Fruit fly (Drosophila melanogaster) whole organism, embryonic: ENCODE measurements around the gene CG42307.
A peak's percentile ranks its signal among the peaks of the same experiment; 100 is the strongest.

ENCODE experiments used
- Atf3 ChIP-seq: fragments of 200-800 bp; sonication (Bioruptor generic); optimal IDR thresholded peaks from 3 replicates; lab custom pipeline; 2016; ENCODE audit warnings: missing biosample characterization, missing genetic modification characterization
- CG10321 ChIP-seq: fragments of 200-800 bp; sonication (Bioruptor generic); IDR thresholded peaks from 2 replicates; pipeline ENCODE4 v1.3.6; 2022; ENCODE audit warnings: missing biosample characterization, missing genetic modification characterization
- CG11456 ChIP-seq: fragments of 200-800 bp; sonication (Bioruptor generic); IDR thresholded peaks from 3 replicates; pipeline ENCODE4 v1.3.6; 2022; ENCODE audit warnings: missing biosample characterization, missing genetic modification characterization
- CG11560 ChIP-seq: fragments of 200-800 bp; sonication (Bioruptor generic); IDR thresholded peaks from 3 replicates; pipeline ENCODE4 v1.3.6; 2022; ENCODE audit warnings: missing biosample characterization, missing genetic modification characterization
- CG12219 ChIP-seq: fragments of 200-800 bp; sonication (Bioruptor generic); optimal IDR thresholded peaks from 3 replicates; lab custom pipeline; 2018; ENCODE audit warnings: missing biosample characterization, mild to moderate bottlenecking, missing genetic modification characterization
- CG12659 ChIP-seq: fragments of 200-800 bp; sonication (Bioruptor generic); optimal IDR thresholded peaks from 3 replicates; lab custom pipeline; 2017; ENCODE audit warnings: mild to moderate bottlenecking, missing biosample characterization, missing genetic modification reagents, missing genetic modification characterization
- CG12744 ChIP-seq: fragments of 200-800 bp; sonication (Bioruptor generic); optimal IDR thresholded peaks from 2 replicates; lab custom pipeline; 2016; ENCODE audit warnings: missing biosample characterization, missing genetic modification characterization
- CG13287 ChIP-seq: fragments of 200-800 bp; sonication (Bioruptor generic); IDR thresholded peaks from 2 replicates; pipeline ENCODE4 v1.3.6; 2022; ENCODE audit warnings: missing biosample characterization, missing genetic modification characterization; ENCODE audit not compliant: partially characterized antibody
- CG13424 ChIP-seq: fragments of 200-800 bp; sonication (Bioruptor generic); optimal IDR thresholded peaks from 2 replicates; lab custom pipeline; 2019; ENCODE audit warnings: missing biosample characterization, mild to moderate bottlenecking, missing genetic modification characterization, moderate library complexity
- CG2678 ChIP-seq: fragments of 200-800 bp; sonication (Bioruptor generic); optimal IDR thresholded peaks from 3 replicates; lab custom pipeline; 2019; ENCODE audit warnings: missing biosample characterization, mild to moderate bottlenecking, missing genetic modification characterization, moderate library complexity
- CG32532 ChIP-seq: fragments of 200-800 bp; sonication (Bioruptor generic); IDR thresholded peaks from 2 replicates; pipeline ENCODE4 v1.3.6; 2022; ENCODE audit warnings: missing biosample characterization, missing genetic modification characterization
- CG4282 ChIP-seq: fragments of 200-800 bp; sonication (Bioruptor generic); optimal IDR thresholded peaks from 2 replicates; lab custom pipeline; 2016; ENCODE audit warnings: missing biosample characterization, missing genetic modification characterization
- CG4328 ChIP-seq: fragments of 200-800 bp; sonication (Bioruptor generic); optimal IDR thresholded peaks from 3 replicates; lab custom pipeline; 2017; ENCODE audit warnings: missing biosample characterization, missing genetic modification reagents, missing genetic modification characterization
- CG6175 ChIP-seq: fragments of 200-800 bp; sonication (Bioruptor generic); IDR thresholded peaks from 3 replicates; pipeline ENCODE4 v1.3.6; 2022; ENCODE audit warnings: missing biosample characterization, missing genetic modification characterization
- CG6272 ChIP-seq: fragments of 200-800 bp; sonication (Bioruptor generic); IDR thresholded peaks from 2 replicates; pipeline ENCODE4 v1.3.6; 2022; ENCODE audit warnings: missing biosample characterization, missing genetic modification characterization
- CG6654 ChIP-seq: fragments of 200-800 bp; sonication (Bioruptor generic); optimal IDR thresholded peaks from 2 replicates; lab custom pipeline; 2017; ENCODE audit warnings: missing biosample characterization, mild to moderate bottlenecking, missing genetic modification characterization
- CG7839 ChIP-seq: fragments of 200-800 bp; sonication (Bioruptor generic); optimal IDR thresholded peaks from 3 replicates; lab custom pipeline; 2018; ENCODE audit warnings: missing biosample characterization, mild to moderate bottlenecking, missing genetic modification characterization, moderate library complexity
- CG8281 ChIP-seq: fragments of 200-800 bp; sonication (Bioruptor generic); optimal IDR thresholded peaks from 2 replicates; lab custom pipeline; 2018; ENCODE audit warnings: missing biosample characterization, mild to moderate bottlenecking, missing genetic modification characterization, moderate library complexity
- CG8944 ChIP-seq: fragments of 200-800 bp; sonication (Bioruptor generic); optimal IDR thresholded peaks from 3 replicates; lab custom pipeline; 2016; ENCODE audit warnings: missing biosample characterization, missing genetic modification characterization
- Dad ChIP-seq: fragments of 200-800 bp; sonication (Bioruptor generic); optimal IDR thresholded peaks from 3 replicates; lab custom pipeline; 2016; ENCODE audit warnings: missing biosample characterization, missing genetic modification characterization
- Dll ChIP-seq: fragments of 200-800 bp; sonication (Bioruptor generic); IDR thresholded peaks from 4 replicates; pipeline ENCODE4 v1.3.6; 2022; ENCODE audit warnings: missing biosample characterization, missing genetic modification characterization; ENCODE audit not compliant: partially characterized antibody
- Doc2 ChIP-seq: fragments of 200-800 bp; sonication (Bioruptor generic); IDR thresholded peaks from 2 replicates; pipeline ENCODE4 v1.3.6; 2022; ENCODE audit warnings: missing biosample characterization, missing genetic modification characterization
- Ets97D ChIP-seq: fragments of 200-800 bp; sonication (Bioruptor generic); optimal IDR thresholded peaks from 3 replicates; lab custom pipeline; 2016; ENCODE audit warnings: missing biosample characterization, missing genetic modification characterization
- GATAe ChIP-seq: fragments of 200-800 bp; sonication (Bioruptor generic); conservative IDR thresholded peaks from 2 replicates; pipeline ENCODE4 v1.3.6; 2022; ENCODE audit warnings: missing biosample characterization, missing genetic modification characterization
- HLHmδ ChIP-seq: fragments of 200-800 bp; sonication (Bioruptor generic); optimal IDR thresholded peaks from 2 replicates; lab custom pipeline; 2018; ENCODE audit warnings: missing biosample characterization, mild to moderate bottlenecking, missing genetic modification characterization, moderate library complexity
- Hand ChIP-seq: fragments of 200-800 bp; sonication (Bioruptor generic); optimal IDR thresholded peaks from 2 replicates; lab custom pipeline; 2017; ENCODE audit warnings: mild to moderate bottlenecking, missing biosample characterization, missing genetic modification reagents, missing genetic modification characterization
- Jarid2 ChIP-seq: fragments of 200-800 bp; sonication (Bioruptor generic); optimal IDR thresholded peaks from 3 replicates; lab custom pipeline; 2017; ENCODE audit warnings: mild to moderate bottlenecking, missing biosample characterization, missing genetic modification reagents, missing genetic modification characterization
- Lhr ChIP-seq: fragments of 200-800 bp; sonication (Bioruptor generic); optimal IDR thresholded peaks from 3 replicates; lab custom pipeline; 2017; ENCODE audit warnings: mild to moderate bottlenecking, missing biosample characterization, missing genetic modification reagents, missing genetic modification characterization
- MESR4 ChIP-seq: fragments of 200-800 bp; sonication (Bioruptor generic); optimal IDR thresholded peaks from 2 replicates; lab custom pipeline; 2018; ENCODE audit warnings: missing biosample characterization, mild to moderate bottlenecking, missing genetic modification characterization, moderate library complexity
- Mrtf ChIP-seq: fragments of 200-800 bp; sonication (Bioruptor generic); IDR thresholded peaks from 3 replicates; pipeline ENCODE4 v1.3.6; 2022; ENCODE audit warnings: missing biosample characterization, missing genetic modification characterization
- Nf-YA ChIP-seq: fragments of 200-800 bp; sonication (Bioruptor generic); IDR thresholded peaks from 2 replicates; pipeline ENCODE4 v1.3.6; 2022; ENCODE audit warnings: missing biosample characterization, missing genetic modification characterization
- Optix ChIP-seq: fragments of 200-800 bp; sonication (Bioruptor generic); IDR thresholded peaks from 3 replicates; pipeline ENCODE4 v1.3.6; 2022; ENCODE audit warnings: missing biosample characterization, missing genetic modification characterization
- Poxn ChIP-seq: fragments of 200-800 bp; sonication (Bioruptor generic); IDR thresholded peaks from 2 replicates; pipeline ENCODE4 v1.3.6; 2022; ENCODE audit warnings: missing biosample characterization, missing genetic modification characterization
- Rx ChIP-seq: fragments of 200-800 bp; sonication (Bioruptor generic); IDR thresholded peaks from 2 replicates; pipeline ENCODE4 v1.3.6; 2022; ENCODE audit warnings: missing biosample characterization, missing genetic modification characterization
- Usf ChIP-seq: fragments of 200-800 bp; sonication (Bioruptor generic); optimal IDR thresholded peaks from 2 replicates; lab custom pipeline; 2017; ENCODE audit warnings: missing genotype, missing biosample characterization, missing genetic modification characterization
- Vsx1 ChIP-seq: fragments of 200-800 bp; sonication (Bioruptor generic); optimal IDR thresholded peaks from 2 replicates; lab custom pipeline; 2017; ENCODE audit warnings: missing biosample characterization, mild to moderate bottlenecking, missing genetic modification characterization, missing genetic modification reagents
- YL-1 ChIP-seq: fragments of 200-800 bp; sonication (Bioruptor generic); optimal IDR thresholded peaks from 3 replicates; lab custom pipeline; 2017; ENCODE audit warnings: missing biosample characterization, mild to moderate bottlenecking, missing genetic modification characterization
- br ChIP-seq: fragments of >200 bp; optimal IDR thresholded peaks from 2 replicates; lab custom pipeline; 2017
- dimm ChIP-seq: fragments of 200-800 bp; sonication (Bioruptor generic); IDR thresholded peaks from 2 replicates; pipeline ENCODE4 v1.3.6; 2022; ENCODE audit warnings: missing biosample characterization, missing genetic modification characterization
- h ChIP-seq: fragments of >200 bp; optimal IDR thresholded peaks from 2 replicates; lab custom pipeline; 2017
- odd ChIP-seq: fragments of 200-800 bp; sonication (Bioruptor generic); optimal IDR thresholded peaks from 2 replicates; lab custom pipeline; 2017; ENCODE audit warnings: missing biosample characterization, mild to moderate bottlenecking, missing genetic modification characterization
- org-1 ChIP-seq: fragments of 200-800 bp; sonication (Bioruptor generic); optimal IDR thresholded peaks from 2 replicates; lab custom pipeline; 2017; ENCODE audit warnings: missing biosample characterization, missing genetic modification characterization
- p53 ChIP-seq: fragments of 200-800 bp; sonication (Bioruptor generic); optimal IDR thresholded peaks from 2 replicates; lab custom pipeline; 2016; ENCODE audit warnings: missing biosample characterization, missing genetic modification characterization
- repo ChIP-seq: fragments of 200-800 bp; sonication (Bioruptor generic); optimal IDR thresholded peaks from 2 replicates; lab custom pipeline; 2016; ENCODE audit warnings: missing biosample characterization, missing genetic modification characterization
- sc ChIP-seq, 3 experiments: fragments of >200 bp in 2 of 3; fragments of 200-800 bp in 1 of 3; sonication (Bioruptor generic) in 1 of 3; optimal IDR thresholded peaks; 2 replicates in 2 of 3; 3 replicates in 1 of 3; lab custom pipeline; 2017; ENCODE audit warnings: mild to moderate bottlenecking in 1 of 3, missing biosample characterization in 1 of 3, missing genetic modification characterization in 1 of 3, missing genetic modification reagents in 1 of 3
- slou ChIP-seq: fragments of 200-800 bp; sonication (Bioruptor generic); optimal IDR thresholded peaks from 3 replicates; lab custom pipeline; 2016; ENCODE audit warnings: missing biosample characterization, missing genetic modification characterization
- sna ChIP-seq: fragments of 200-800 bp; sonication (Bioruptor generic); IDR thresholded peaks from 2 replicates; pipeline ENCODE4 v1.3.6; 2022; ENCODE audit warnings: missing biosample characterization, missing genetic modification characterization; ENCODE audit not compliant: partially characterized antibody
- so ChIP-seq: fragments of 200-800 bp; sonication (Bioruptor generic); IDR thresholded peaks from 3 replicates; pipeline ENCODE4 v1.3.6; 2022; ENCODE audit warnings: missing biosample characterization, missing genetic modification characterization
- sqz ChIP-seq: fragments of 200-800 bp; sonication (Bioruptor generic); optimal IDR thresholded peaks from 3 replicates; lab custom pipeline; 2018; ENCODE audit warnings: missing biosample characterization, mild to moderate bottlenecking, missing genetic modification characterization

CG42307 gene

dm6 chr3L:7328567-7329253 lies at the start of gene CG42307, which contains the start of the genes mrva and mus312 (continued):
- TF ChIP-seq Atf3 (GFP tag; lab: Kevin White, UChicago), result peak; percentile 49
- TF ChIP-seq dimm (GFP tag; lab: Robert Waterston, UW), result no peak
- no peak for TF ChIP-seq CG7839 (tag; lab: Kevin White, UChicago)
- TF ChIP-seq CG11560, result peak; percentile 70
- no peak for TF ChIP-seq Doc2 (GFP tag; lab: Robert Waterston, UW)
- no peak for TF ChIP-seq CG4282
- peak; percentile 96 for TF ChIP-seq MESR4 (GFP tag; lab: Kevin White, UChicago)
- peak; percentile 73 for TF ChIP-seq Usf (GFP tag; lab: Kevin White, UChicago)
- TF ChIP-seq CG11456, result peak; percentile 81; the same call in 2 of the 3 replicates
- TF ChIP-seq br, result no peak
- peak; percentile 88 for TF ChIP-seq odd (GFP tag; lab: Kevin White, UChicago)
- peak; percentile 60; the same call in 3 of the 4 replicates for TF ChIP-seq Dll (GFP tag; lab: Robert Waterston, UW)
- peak; percentile 74 for TF ChIP-seq Hand
- TF ChIP-seq CG13287 (GFP tag; lab: Robert Waterston, UW), result peak; percentile 52
- TF ChIP-seq CG10321 (GFP tag; lab: Robert Waterston, UW), result peak; percentile 41; the same call in 1 of the 2 replicates
- TF ChIP-seq Poxn (GFP tag; lab: Robert Waterston, UW), result peak; percentile 27; the same call in 1 of the 2 replicates
- TF ChIP-seq sc (optimal IDR thresholded peaks at IDR 0.05; lab: Kevin White, UChicago), result no peak
- TF ChIP-seq sc (GFP tag; optimal IDR thresholded peaks at IDR 0.05; lab: Kevin White, UChicago), result no peak
- TF ChIP-seq repo (GFP tag; lab: Kevin White, UChicago), result peak; percentile 52
- peak; percentile 83 for TF ChIP-seq Mrtf (GFP tag; lab: Robert Waterston, UW)
- TF ChIP-seq CG13424 (tag; lab: Kevin White, UChicago), result peak; percentile 97
- TF ChIP-seq CG6272, result 0 out of 2 replicates have a peak, but pooled peaks have one; percentile 64
- TF ChIP-seq CG2678 (tag; lab: Kevin White, UChicago), result no peak
- TF ChIP-seq sna, result 0 out of 2 replicates have a peak, but pooled peaks have one; percentile 48
- no peak for TF ChIP-seq Jarid2 (GFP tag; lab: Kevin White, UChicago)
- TF ChIP-seq Ets97D (GFP tag; lab: Kevin White, UChicago), result peak; percentile 52
- TF ChIP-seq YL-1 (GFP tag; lab: Kevin White, UChicago), result peak; percentile 95
- TF ChIP-seq CG6654, result no peak
- TF ChIP-seq CG32532 (GFP tag; lab: Robert Waterston, UW), result peak; percentile 91
- peak; percentile 67 for TF ChIP-seq HLHmδ
- peak; percentile 8 for TF ChIP-seq CG12744 (GFP tag; lab: Kevin White, UChicago)
- TF ChIP-seq CG8281 (tag; lab: Kevin White, UChicago), result no peak
- TF ChIP-seq CG8944 (GFP tag; lab: Kevin White, UChicago), result peak; percentile 14
- peak; percentile 17 for TF ChIP-seq Dad (GFP tag; lab: Kevin White, UChicago)
- TF ChIP-seq CG6175, result peak; percentile 34; the same call in 1 of the 3 replicates
- peak; percentile 87; the same call in 2 of the 3 replicates for TF ChIP-seq so (GFP tag; lab: Robert Waterston, UW)
- peak; percentile 62 for TF ChIP-seq Lhr (GFP tag; lab: Kevin White, UChicago)
- TF ChIP-seq h (lab: Kevin White, UChicago), result no peak
- peak; percentile 3; the same call in 1 of the 2 replicates for TF ChIP-seq Rx
- no peak for TF ChIP-seq p53
- TF ChIP-seq CG4328, result peak; percentile 92
- TF ChIP-seq slou (GFP tag; lab: Kevin White, UChicago), result peak; percentile 54
- TF ChIP-seq CG12659 (GFP tag; lab: Kevin White, UChicago), result peak; percentile 96
- TF ChIP-seq org-1, result peak; percentile 66
- peak; percentile 46; the same call in 1 of the 2 replicates for TF ChIP-seq Nf-YA (GFP tag; lab: Robert Waterston, UW)
- no peak for TF ChIP-seq GATAe (GFP tag; lab: Robert Waterston, UW)
- 0 out of 3 replicates have a peak, but pooled peaks have one; percentile 34 for TF ChIP-seq Optix (GFP tag; lab: Robert Waterston, UW)
- peak; percentile 32 for TF ChIP-seq CG12219 (GFP tag; lab: Kevin White, UChicago)
- peak; percentile 98 for TF ChIP-seq Vsx1 (GFP tag; lab: Kevin White, UChicago)
- no peak for TF ChIP-seq sqz (GFP tag; lab: Kevin White, UChicago)
